Fruit fly (Drosophila melanogaster) whole organism, wandering third instar larva: ENCODE data around the gene sud1.

Experiments
- Abd-B ChIP-seq: fragments of >200 bp; optimal IDR thresholded peaks from 2 replicates; lab custom pipeline; 2017; ENCODE audit warnings: missing biosample characterization, missing genetic modification characterization
- CG32264 ChIP-seq: fragments of 200-800 bp; sonication (Bioruptor generic); optimal IDR thresholded peaks from 2 replicates; lab custom pipeline; 2016; ENCODE audit warnings: missing biosample characterization, missing genetic modification characterization
- CG9705 ChIP-seq: fragments of 200-800 bp; sonication (Bioruptor generic); optimal IDR thresholded peaks from 2 replicates; lab custom pipeline; 2018; ENCODE audit warnings: missing biosample characterization, mild to moderate bottlenecking, missing genetic modification characterization
- CrebA ChIP-seq: fragments of 200-800 bp; sonication (Bioruptor generic); optimal IDR thresholded peaks from 2 replicates; lab custom pipeline; 2016; ENCODE audit warnings: missing biosample characterization, mild to moderate bottlenecking, missing genetic modification characterization, borderline replicate concordance
- Dfd ChIP-seq: fragments of >200 bp; optimal IDR thresholded peaks from 2 replicates; lab custom pipeline; 2017; ENCODE audit warnings: missing biosample characterization, missing genetic modification characterization
- Dif ChIP-seq: fragments of 200-275, 200-300 bp; sonication (Bioruptor generic); optimal IDR thresholded peaks from 2 replicates; lab custom pipeline; 2018; ENCODE audit warnings: missing biosample characterization, missing genetic modification characterization; ENCODE audit not compliant: partially characterized antibody
- GATAd ChIP-seq: sonication (Bioruptor generic); optimal IDR thresholded peaks from 2 replicates; lab custom pipeline; 2016; ENCODE audit warnings: missing biosample characterization, missing genetic modification characterization
- HLH106 ChIP-seq: fragments of 200-800 bp; optimal IDR thresholded peaks from 3 replicates; lab custom pipeline; 2019; ENCODE audit warnings: missing biosample characterization, mild to moderate bottlenecking, missing genetic modification characterization, moderate library complexity
- Hnf4 ChIP-seq: fragments of 200-800 bp; sonication (Bioruptor generic); optimal IDR thresholded peaks from 2 replicates; lab custom pipeline; 2016; ENCODE audit warnings: missing biosample characterization, mild to moderate bottlenecking, missing genetic modification characterization
- Hr78 ChIP-seq: fragments of >200 bp; optimal IDR thresholded peaks from 2 replicates; lab custom pipeline; 2017; ENCODE audit warnings: missing biosample characterization, missing genetic modification characterization
- Hr83 ChIP-seq: fragments of 200-300 bp; sonication (Bioruptor generic); optimal IDR thresholded peaks from 2 replicates; lab custom pipeline; 2016; ENCODE audit warnings: missing biosample characterization, mild to moderate bottlenecking, missing genetic modification characterization, moderate library complexity; ENCODE audit not compliant: poor library complexity, severe bottlenecking
- Jra ChIP-seq: sonication (Bioruptor generic); optimal IDR thresholded peaks from 2 replicates; lab custom pipeline; 2016; ENCODE audit warnings: missing biosample characterization, missing genetic modification characterization
- Mio ChIP-seq: sonication (Bioruptor generic); optimal IDR thresholded peaks from 2 replicates; lab custom pipeline; 2016; ENCODE audit warnings: missing biosample characterization, missing genetic modification characterization
- Myc ChIP-seq: fragments of >200 bp; optimal IDR thresholded peaks from 2 replicates; lab custom pipeline; 2017
- N ChIP-seq: fragments of >200 bp; optimal IDR thresholded peaks from 2 replicates; lab custom pipeline; 2018; ENCODE audit warnings: missing biosample characterization, missing external identifiers, missing genetic modification characterization
- OdsH ChIP-seq: fragments of 200-800 bp; sonication (Bioruptor generic); optimal IDR thresholded peaks from 2 replicates; lab custom pipeline; 2016; ENCODE audit warnings: missing biosample characterization, mild to moderate bottlenecking, missing genetic modification characterization
- Rel ChIP-seq, 2 experiments: fragments of 200-800 bp; sonication (Bioruptor generic) in 1 of 2; optimal IDR thresholded peaks; 2 replicates in 1 of 2; 3 replicates in 1 of 2; lab custom pipeline; 2016 to 2019; ENCODE audit warnings: mild to moderate bottlenecking in 2 of 2, missing biosample characterization in 2 of 2, missing genetic modification characterization in 2 of 2, moderate library complexity in 1 of 2
- Sp1 ChIP-seq: fragments of 200-800 bp; sonication (Bioruptor generic); optimal IDR thresholded peaks from 3 replicates; lab custom pipeline; 2019; ENCODE audit warnings: missing biosample characterization, mild to moderate bottlenecking, missing genetic modification characterization, moderate library complexity
- Vsx2 ChIP-seq: fragments of 200-300, 225-300 bp; sonication (Bioruptor generic); optimal IDR thresholded peaks from 2 replicates; lab custom pipeline; 2018; ENCODE audit warnings: missing biosample characterization, missing genetic modification characterization; ENCODE audit not compliant: partially characterized antibody
- br ChIP-seq: fragments of 200-800 bp; sonication (Bioruptor generic); optimal IDR thresholded peaks from 2 replicates; lab custom pipeline; 2016; ENCODE audit warnings: missing biosample characterization, missing genetic modification characterization
- brk ChIP-seq: fragments of 200-800 bp; sonication (Bioruptor generic); optimal IDR thresholded peaks from 2 replicates; lab custom pipeline; 2016; ENCODE audit warnings: missing biosample characterization, mild to moderate bottlenecking, missing genetic modification characterization
- dl ChIP-seq, 2 experiments: fragments of 175-275, 200-275 bp in 1 of 2; fragments of 200-275 bp in 1 of 2; sonication (Bioruptor generic); optimal IDR thresholded peaks; lab custom pipeline; 2018; ENCODE audit warnings: mild to moderate bottlenecking in 2 of 2, missing biosample characterization in 2 of 2, missing genetic modification characterization in 2 of 2, moderate library complexity in 2 of 2; ENCODE audit not compliant: partially characterized antibody in 2 of 2, insufficient read depth in 1 of 2
- dmrt93B ChIP-seq: fragments of 200-800 bp; sonication (Bioruptor generic); optimal IDR thresholded peaks from 2 replicates; lab custom pipeline; 2018; ENCODE audit warnings: missing biosample characterization, mild to moderate bottlenecking, missing genetic modification characterization
- dsf ChIP-seq: sonication (Bioruptor generic); optimal IDR thresholded peaks from 2 replicates; lab custom pipeline; 2016; ENCODE audit warnings: missing biosample characterization, missing genetic modification characterization, borderline replicate concordance
- ey ChIP-seq: fragments of 200-800 bp; sonication (Bioruptor generic); optimal IDR thresholded peaks from 2 replicates; lab custom pipeline; 2016; ENCODE audit warnings: missing biosample characterization, missing genetic modification characterization
- foxo ChIP-seq, 2 experiments: fragments of 200-800 bp; sonication (Bioruptor generic); optimal IDR thresholded peaks; 2 replicates in 1 of 2; 3 replicates in 1 of 2; lab custom pipeline; 2016 to 2017; ENCODE audit warnings: missing biosample characterization in 2 of 2, missing genetic modification characterization in 2 of 2
- fru ChIP-seq: fragments of 200-800 bp; sonication (Bioruptor generic); optimal IDR thresholded peaks from 3 replicates; lab custom pipeline; 2016; ENCODE audit warnings: missing biosample characterization, mild to moderate bottlenecking, missing genetic modification characterization
- h ChIP-seq: fragments of 200-800 bp; sonication (Bioruptor generic); optimal IDR thresholded peaks from 3 replicates; lab custom pipeline; 2016; ENCODE audit warnings: missing biosample characterization, mild to moderate bottlenecking, missing genetic modification characterization
- jim ChIP-seq: fragments of 175-275, 200-325 bp; sonication (Bioruptor generic); optimal IDR thresholded peaks from 2 replicates; lab custom pipeline; 2016; ENCODE audit warnings: missing biosample characterization, mild to moderate bottlenecking, missing genetic modification characterization
- lola ChIP-seq: fragments of >200 bp; optimal IDR thresholded peaks from 2 replicates; lab custom pipeline; 2017; ENCODE audit warnings: missing biosample characterization, missing genetic modification characterization
- pan ChIP-seq: fragments of >200 bp; optimal IDR thresholded peaks from 2 replicates; lab custom pipeline; 2017
- psq ChIP-seq: fragments of 200-800 bp; sonication (Bioruptor generic); optimal IDR thresholded peaks from 3 replicates; lab custom pipeline; 2017; ENCODE audit warnings: missing biosample characterization, mild to moderate bottlenecking, missing genetic modification characterization, moderate library complexity
- rgr ChIP-seq: fragments of 200-800 bp; sonication (Bioruptor generic); optimal IDR thresholded peaks from 3 replicates; lab custom pipeline; 2016; ENCODE audit warnings: missing biosample characterization, mild to moderate bottlenecking, missing genetic modification characterization
- sage ChIP-seq: fragments of 200-800 bp; sonication (Bioruptor generic); optimal IDR thresholded peaks from 2 replicates; lab custom pipeline; 2016; ENCODE audit warnings: missing biosample characterization, mild to moderate bottlenecking, missing genetic modification characterization
- sv ChIP-seq: fragments of 200-800 bp; sonication (Bioruptor generic); optimal IDR thresholded peaks from 3 replicates; lab custom pipeline; 2016; ENCODE audit warnings: missing biosample characterization, missing genetic modification characterization
- tai ChIP-seq: sonication (Bioruptor generic); optimal IDR thresholded peaks from 2 replicates; lab custom pipeline; 2016; ENCODE audit warnings: missing biosample characterization, missing genetic modification characterization
- usp ChIP-seq: fragments of >200 bp; optimal IDR thresholded peaks from 2 replicates; lab custom pipeline; 2017; ENCODE audit warnings: missing biosample characterization, missing genetic modification characterization
- woc ChIP-seq: sonication (Bioruptor generic); optimal IDR thresholded peaks from 2 replicates; lab custom pipeline; 2016; ENCODE audit warnings: missing biosample characterization, mild to moderate bottlenecking, missing genetic modification characterization

Gene sud1

dm6 chr3R:24965403-24965802, 47.7 kb upstream of the sud1 start:
- TF ChIP-seq fru (GFP tag; lab: Kevin White, UChicago) (no peak), HLH106 (tag; lab: Kevin White, UChicago) (no peak), usp (GFP tag; lab: Kevin White, UChicago) (no peak), Sp1 (GFP tag; lab: Kevin White, UChicago) (no peak), OdsH (no peak), Jra (no peak), lola (GFP tag; lab: Kevin White, UChicago) (no peak), br (GFP tag; lab: Kevin White, UChicago) (no peak), CrebA (GFP tag; lab: Kevin White, UChicago) (no peak), jim (GFP tag; lab: Kevin White, UChicago) (no peak), Hnf4 (GFP tag; lab: Kevin White, UChicago) (no peak)
- TF ChIP-seq, all 38 proteins: peak for 0

DNA sequence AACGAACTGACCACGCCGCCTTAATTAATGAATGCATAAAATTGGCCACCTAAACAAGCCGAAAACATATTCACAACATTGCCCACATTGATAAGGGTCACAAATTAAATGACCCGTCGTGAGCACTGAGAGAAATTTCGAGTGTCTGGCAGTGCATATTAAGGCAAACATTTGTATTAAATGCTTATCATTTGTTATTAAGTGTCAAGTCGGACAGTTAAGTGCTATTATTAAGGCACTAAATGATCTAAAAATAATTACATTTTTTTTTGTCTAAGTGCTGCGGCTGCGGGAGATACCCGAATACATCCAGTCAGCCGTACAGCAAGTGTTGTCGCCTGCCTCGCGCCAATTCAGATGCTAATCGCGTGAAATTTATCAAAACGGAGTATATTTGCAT, 44.8 kb upstream of the sud1 start:
- TF ChIP-seq dmrt93B (peak; percentile 43), Dif (no peak), GATAd (no peak), lola (GFP tag; lab: Kevin White, UChicago) (no peak), fru (GFP tag; lab: Kevin White, UChicago) (peak; percentile 70), usp (GFP tag; lab: Kevin White, UChicago) (no peak), brk (peak; percentile 16), Rel (GFP tag; optimal IDR thresholded peaks at IDR 0.05; lab: Kevin White, UChicago) (no peak), Rel (tag; optimal IDR thresholded peaks at IDR 0.05; lab: Kevin White, UChicago) (peak; percentile 91), Abd-B (GFP tag; lab: Kevin White, UChicago) (no peak), sage (GFP tag; lab: Kevin White, UChicago) (peak; percentile 9), CrebA (GFP tag; lab: Kevin White, UChicago) (no peak), br (GFP tag; lab: Kevin White, UChicago) (peak; percentile 67), woc (GFP tag; lab: Kevin White, UChicago) (peak; percentile 47), psq (GFP tag; lab: Kevin White, UChicago) (peak; percentile 46), pan (lab: Kevin White, UChicago) (no peak), Hr78 (no peak), rgr (peak; percentile 74), tai (GFP tag; lab: Kevin White, UChicago) (peak; percentile 70), Mio (GFP tag; lab: Kevin White, UChicago) (no peak), Jra (no peak), Myc (lab: Kevin White, UChicago) (no peak), Vsx2 (GFP tag; lab: Kevin White, UChicago) (no peak), h (GFP tag; lab: Kevin White, UChicago) (peak; percentile 80), N (GFP tag; lab: Kevin White, UChicago) (no peak), sv (GFP tag; lab: Kevin White, UChicago) (peak; percentile 44), HLH106 (tag; lab: Kevin White, UChicago) (peak; percentile 74), foxo (GFP tag; optimal IDR thresholded peaks at IDR 0.05; lab: Kevin White, UChicago) (peak in 1 of 2 experiments; percentile 75), Dfd (GFP tag; lab: Kevin White, UChicago) (no peak), ey (GFP tag; lab: Kevin White, UChicago) (peak; percentile 72), OdsH (peak; percentile 67), Hr83 (GFP tag; lab: Kevin White, UChicago) (no peak), dsf (GFP tag; lab: Kevin White, UChicago) (no peak), dl (GFP tag; optimal IDR thresholded peaks at IDR 0.05; lab: Kevin White, UChicago; ENCODE audit: insufficient read depth in 1 of 2, partially characterized antibody in 2 of 2) (no peak), Sp1 (GFP tag; lab: Kevin White, UChicago) (peak; percentile 58), jim (GFP tag; lab: Kevin White, UChicago) (no peak), CG32264 (peak; percentile 59), Hnf4 (GFP tag; lab: Kevin White, UChicago) (peak; percentile 74), CG9705 (GFP tag; lab: Kevin White, UChicago) (peak; percentile 2)
